Worm (Caenorhabditis elegans): ENCODE measurements around the gene ceh-87.

DNA sequence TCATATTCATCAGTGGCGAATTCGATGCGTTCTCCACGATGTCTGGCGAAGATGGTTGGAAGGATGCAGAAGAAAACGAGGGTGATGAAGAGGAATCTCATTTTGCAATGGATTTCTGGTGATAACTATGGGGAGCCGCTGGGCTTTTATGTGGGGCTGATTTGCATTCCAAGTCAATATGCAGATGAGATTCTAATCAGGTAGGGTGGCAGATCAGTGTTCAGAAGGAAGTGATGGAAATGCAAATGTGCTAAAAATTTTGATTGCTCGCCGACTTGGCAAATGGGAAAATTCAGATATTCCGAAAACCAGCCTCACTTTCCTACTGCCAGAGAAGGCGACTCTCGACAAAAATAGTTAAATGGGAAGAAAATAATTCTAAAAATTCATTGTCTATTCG lies 6.0 kb upstream of the ceh-87 start, which contains the start of gene nspf-3:
- TF ChIP-seq tra-4 (tag; optimal IDR thresholded peaks at IDR 0.05) (no peak), tbx-37 (GFP tag; conservative IDR thresholded peaks at IDR 0.05) (no peak), ama-1 (optimal IDR thresholded peaks at IDR 0.05) (no peak), pes-1 (GFP tag; IDR thresholded peaks at IDR 0.05) (no peak), B0310.2 (tag; optimal IDR thresholded peaks at IDR 0.05) (no peak), hmbx-1 (tag; optimal IDR thresholded peaks at IDR 0.05) (no peak), ceh-36 (tag; optimal IDR thresholded peaks at IDR 0.05) (no peak), hnd-1 (tag; optimal IDR thresholded peaks at IDR 0.05) (no peak), hmg-4 (GFP tag; optimal IDR thresholded peaks at IDR 0.05) (no peak)
